Worm (Caenorhabditis elegans) whole organism, mixed stage, embryonic: ENCODE data around the gene C36E8.4.

Experiments used
- blmp-1 ChIP-seq: fragments of 150-350 bp; optimal IDR thresholded peaks from 2 replicates; lab custom pipeline; 2014; ENCODE audit warnings: missing biosample characterization, missing genetic modification characterization
- ceh-43 ChIP-seq: fragments of 200-800 bp; sonication (Bioruptor generic); optimal IDR thresholded peaks from 2 replicates; lab custom pipeline; 2018; ENCODE audit warnings: mild to moderate bottlenecking, missing genetic modification characterization, moderate library complexity, missing compliant biosample characterization
- lin-13 ChIP-seq: fragments of 150-350 bp; optimal IDR thresholded peaks from 2 replicates; lab custom pipeline; 2014; ENCODE audit warnings: missing biosample characterization, missing genetic modification characterization
- mep-1 ChIP-seq: fragments of 150-350 bp; optimal IDR thresholded peaks from 2 replicates; lab custom pipeline; 2017; ENCODE audit warnings: missing biosample characterization, missing genetic modification reagents, missing genetic modification characterization, inconsistent platforms
- nhr-237 ChIP-seq: fragments of 150-350 bp; optimal IDR thresholded peaks from 2 replicates; lab custom pipeline; 2014; ENCODE audit warnings: missing biosample characterization, missing genetic modification characterization

ce11 chrIII:4030839-4031238 is 18.7 kb downstream of the C36E8.4 start:
- TF ChIP-seq mep-1 (tag; lab: Kevin White, UChicago) (no peak), nhr-237 (tag; lab: Kevin White, UChicago) (no peak), blmp-1 (tag; lab: Kevin White, UChicago) (no peak), ceh-43 (GFP tag; lab: Kevin White, UChicago) (no peak), lin-13 (tag; lab: Kevin White, UChicago) (no peak)
